Worm (Caenorhabditis elegans) whole organism, mixed stage, embryonic: ENCODE measurements around the gene epn-1.

Source experiments
- M03D4.4 ChIP-seq: sonication (generic microtip); optimal IDR thresholded peaks from 2 replicates; lab custom pipeline; 2017; ENCODE audit warnings: mild to moderate bottlenecking, missing genetic modification characterization, missing compliant biosample characterization
- bed-3 ChIP-seq: fragments of 200-800 bp; sonication (Bioruptor generic); optimal IDR thresholded peaks from 3 replicates; lab custom pipeline; 2018; ENCODE audit warnings: mild to moderate bottlenecking, missing genetic modification characterization, moderate library complexity, missing compliant biosample characterization
- blmp-1 ChIP-seq: fragments of 150-350 bp; optimal IDR thresholded peaks from 2 replicates; lab custom pipeline; 2014; ENCODE audit warnings: missing biosample characterization, missing genetic modification characterization
- ceh-39 ChIP-seq: fragments of 150-350 bp; optimal IDR thresholded peaks from 2 replicates; lab custom pipeline; 2014; ENCODE audit warnings: missing biosample characterization, missing genetic modification characterization
- ceh-43 ChIP-seq: fragments of 200-800 bp; sonication (Bioruptor generic); optimal IDR thresholded peaks from 2 replicates; lab custom pipeline; 2018; ENCODE audit warnings: mild to moderate bottlenecking, missing genetic modification characterization, moderate library complexity, missing compliant biosample characterization
- ceh-83 ChIP-seq: fragments of 200-800 bp; sonication (Bioruptor generic); optimal IDR thresholded peaks from 2 replicates; lab custom pipeline; 2018; ENCODE audit warnings: mild to moderate bottlenecking, missing genetic modification characterization, missing compliant biosample characterization
- ces-1 ChIP-seq: fragments of 150-350 bp; optimal IDR thresholded peaks from 2 replicates; lab custom pipeline; 2014; ENCODE audit warnings: missing biosample characterization, missing genetic modification reagents, missing genetic modification characterization
- cnd-1 ChIP-seq: fragments of 200-800 bp; sonication (Bioruptor generic); optimal IDR thresholded peaks from 2 replicates; lab custom pipeline; 2018; ENCODE audit warnings: mild to moderate bottlenecking, missing genetic modification characterization, missing compliant biosample characterization
- drap-1 ChIP-seq: fragments of 200-800 bp; sonication (Bioruptor generic); optimal IDR thresholded peaks from 3 replicates; lab custom pipeline; 2018; ENCODE audit warnings: mild to moderate bottlenecking, missing genetic modification characterization, missing compliant biosample characterization
- elt-1 ChIP-seq: sonication (generic microtip); optimal IDR thresholded peaks from 2 replicates; lab custom pipeline; 2017; ENCODE audit warnings: missing genetic modification characterization, mild to moderate bottlenecking, missing compliant biosample characterization, antibody characterized with exemption, moderate library complexity, borderline replicate concordance; ENCODE audit not compliant: insufficient read depth
- flh-1 ChIP-seq: fragments of 200-800 bp; sonication (Bioruptor generic); optimal IDR thresholded peaks from 2 replicates; lab custom pipeline; 2018; ENCODE audit warnings: mild to moderate bottlenecking, missing genetic modification characterization, moderate library complexity, missing compliant biosample characterization
- ham-2 ChIP-seq: fragments of 200-800 bp; sonication (Bioruptor generic); optimal IDR thresholded peaks from 2 replicates; lab custom pipeline; 2018; ENCODE audit warnings: mild to moderate bottlenecking, missing genetic modification characterization, missing compliant biosample characterization
- hlh-1 ChIP-seq: fragments of 150-350 bp; optimal IDR thresholded peaks from 2 replicates; lab custom pipeline; 2014; ENCODE audit warnings: missing biosample characterization, missing genetic modification reagents, missing genetic modification characterization
- lin-13 ChIP-seq: fragments of 150-350 bp; optimal IDR thresholded peaks from 2 replicates; lab custom pipeline; 2014; ENCODE audit warnings: missing biosample characterization, missing genetic modification characterization
- lin-32 ChIP-seq: fragments of 200-800 bp; sonication (Bioruptor generic); optimal IDR thresholded peaks from 2 replicates; lab custom pipeline; 2018; ENCODE audit warnings: mild to moderate bottlenecking, missing genetic modification characterization, missing compliant biosample characterization
- lsy-2 ChIP-seq: fragments of 150-350 bp; optimal IDR thresholded peaks from 2 replicates; lab custom pipeline; 2014; ENCODE audit warnings: missing biosample characterization, missing genetic modification characterization
- mab-5 ChIP-seq: fragments of 150-350 bp; optimal IDR thresholded peaks from 2 replicates; lab custom pipeline; 2014; ENCODE audit warnings: missing biosample characterization, missing genetic modification characterization
- mep-1 ChIP-seq: fragments of 150-350 bp; optimal IDR thresholded peaks from 2 replicates; lab custom pipeline; 2017; ENCODE audit warnings: missing biosample characterization, missing genetic modification reagents, missing genetic modification characterization, inconsistent platforms
- mls-2 ChIP-seq: sonication (generic microtip); optimal IDR thresholded peaks from 2 replicates; lab custom pipeline; 2016; ENCODE audit warnings: mild to moderate bottlenecking, missing genetic modification characterization, moderate library complexity, missing compliant biosample characterization
- nhr-12 ChIP-seq: fragments of 150-350 bp; optimal IDR thresholded peaks from 2 replicates; lab custom pipeline; 2014; ENCODE audit warnings: missing biosample characterization, missing genetic modification characterization
- nhr-2 ChIP-seq: fragments of 150-350 bp; optimal IDR thresholded peaks from 2 replicates; lab custom pipeline; 2014; ENCODE audit warnings: missing biosample characterization, missing genetic modification characterization
- nhr-237 ChIP-seq: fragments of 150-350 bp; optimal IDR thresholded peaks from 2 replicates; lab custom pipeline; 2014; ENCODE audit warnings: missing biosample characterization, missing genetic modification characterization
- nhr-28 ChIP-seq: fragments of 150-350 bp; optimal IDR thresholded peaks from 2 replicates; lab custom pipeline; 2014; ENCODE audit warnings: missing biosample characterization, missing genetic modification characterization
- nhr-76 ChIP-seq: sonication (generic microtip); optimal IDR thresholded peaks from 2 replicates; lab custom pipeline; 2017; ENCODE audit warnings: missing biosample characterization, missing genetic modification characterization
- pha-4 ChIP-seq: fragments of 150-350 bp; optimal IDR thresholded peaks from 2 replicates; lab custom pipeline; 2018; ENCODE audit warnings: missing biosample characterization, missing genetic modification reagents, missing genetic modification characterization
- sem-2 ChIP-seq: fragments of 200-800 bp; sonication (Bioruptor generic); optimal IDR thresholded peaks from 2 replicates; lab custom pipeline; 2018; ENCODE audit warnings: mild to moderate bottlenecking, missing genetic modification characterization, missing compliant biosample characterization
- snpc-4 ChIP-seq: fragments of 150-350 bp; optimal IDR thresholded peaks from 2 replicates; lab custom pipeline; 2014; ENCODE audit warnings: missing biosample characterization, missing genetic modification characterization
- sptf-1 ChIP-seq: sonication (generic microtip); optimal IDR thresholded peaks from 2 replicates; lab custom pipeline; 2017; ENCODE audit warnings: mild to moderate bottlenecking, missing genetic modification characterization, moderate library complexity, missing compliant biosample characterization
- tbx-8 ChIP-seq: fragments of 200-800 bp; sonication (Bioruptor generic); optimal IDR thresholded peaks from 2 replicates; lab custom pipeline; 2018; ENCODE audit warnings: mild to moderate bottlenecking, missing genetic modification characterization, moderate library complexity, missing compliant biosample characterization
- unc-120 ChIP-seq: sonication (generic microtip); optimal IDR thresholded peaks from 2 replicates; lab custom pipeline; 2017; ENCODE audit warnings: missing genetic modification characterization, missing compliant biosample characterization; ENCODE audit not compliant: poor library complexity, severe bottlenecking
- unc-39 ChIP-seq: fragments of 150-350 bp; optimal IDR thresholded peaks from 2 replicates; lab custom pipeline; 2014; ENCODE audit warnings: missing biosample characterization, missing genetic modification characterization
- unc-62 ChIP-seq: fragments of 150-350 bp; optimal IDR thresholded peaks from 2 replicates; lab custom pipeline; 2014; ENCODE audit warnings: missing biosample characterization, missing genetic modification reagents, missing genetic modification characterization
- zip-8 ChIP-seq: fragments of 150-350 bp; optimal IDR thresholded peaks from 2 replicates; lab custom pipeline; 2014; ENCODE audit warnings: missing biosample characterization, missing genetic modification characterization
- ztf-11 ChIP-seq: fragments of 150-350 bp; optimal IDR thresholded peaks from 2 replicates; lab custom pipeline; 2014; ENCODE audit warnings: missing biosample characterization, missing genetic modification characterization

Gene epn-1

DNA sequence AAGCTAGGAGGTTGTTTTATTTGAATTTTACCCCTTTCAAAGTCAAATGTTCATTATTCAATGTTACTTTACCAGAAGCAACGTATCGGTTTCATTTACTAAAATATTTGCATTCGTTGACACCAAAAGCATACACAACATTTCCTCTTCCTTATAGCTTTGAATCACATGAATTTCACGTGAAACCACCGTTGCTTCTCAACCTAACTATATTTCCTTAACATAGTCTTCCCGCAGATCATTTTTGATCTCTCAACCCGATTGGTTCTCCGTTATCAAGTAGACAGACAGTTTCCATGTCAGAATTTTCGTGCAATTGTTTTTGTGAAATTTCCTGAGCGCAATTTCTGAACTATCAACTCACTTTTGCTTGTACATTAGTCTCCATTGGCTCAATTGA is 8.4 kb downstream of the epn-1 start:
- TF ChIP-seq ceh-43 (GFP tag; lab: Kevin White, UChicago): no peak
- TF ChIP-seq mep-1 (tag; lab: Kevin White, UChicago): no peak
- no peak for TF ChIP-seq zip-8
- TF ChIP-seq lin-13: no peak
- no peak for TF ChIP-seq ces-1
- no peak for TF ChIP-seq ceh-39 (tag; lab: Kevin White, UChicago)
- TF ChIP-seq M03D4.4 (tag; lab: Kevin White, UChicago): no peak
- no peak for TF ChIP-seq sptf-1 (tag; lab: Kevin White, UChicago)
- TF ChIP-seq mls-2 (tag; lab: Kevin White, UChicago): no peak

DNA sequence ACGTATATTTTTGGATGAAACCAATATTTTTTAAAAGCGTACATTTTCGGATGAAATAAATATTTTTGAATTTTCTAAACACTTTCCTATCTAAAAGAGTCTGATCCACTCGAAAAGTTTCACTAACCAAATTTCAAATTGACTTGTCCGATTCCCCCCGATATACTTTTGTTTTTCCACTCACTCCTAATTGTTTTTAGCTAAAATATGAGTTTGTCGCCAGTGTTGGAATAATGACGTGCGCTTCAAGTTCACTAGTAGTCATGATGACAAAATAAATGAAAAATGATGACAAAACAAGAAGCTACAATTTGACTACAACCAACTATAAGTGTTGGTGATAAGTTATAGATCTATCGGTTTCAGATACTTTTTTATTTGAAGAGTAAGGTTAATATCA is 9.5 kb downstream of the epn-1 start:
- TF ChIP-seq M03D4.4 (tag; lab: Kevin White, UChicago) (no peak), tbx-8 (GFP tag; lab: Kevin White, UChicago) (no peak), sptf-1 (tag; lab: Kevin White, UChicago) (no peak), zip-8 (no peak), nhr-2 (tag; lab: Kevin White, UChicago) (no peak), ztf-11 (tag; lab: Kevin White, UChicago) (no peak), pha-4 (tag; lab: Kevin White, UChicago) (no peak), ham-2 (GFP tag; lab: Kevin White, UChicago) (no peak), ces-1 (no peak), nhr-76 (no peak), bed-3 (GFP tag; lab: Kevin White, UChicago) (no peak), mab-5 (tag; lab: Kevin White, UChicago) (no peak), lsy-2 (tag; lab: Kevin White, UChicago) (no peak), nhr-28 (tag; lab: Kevin White, UChicago) (no peak), mep-1 (tag; lab: Kevin White, UChicago) (no peak), unc-62 (GFP tag; lab: Kevin White, UChicago) (no peak), unc-120 (tag; lab: Kevin White, UChicago) (no peak), mls-2 (tag; lab: Kevin White, UChicago) (no peak), hlh-1 (no peak), drap-1 (no peak)

DNA sequence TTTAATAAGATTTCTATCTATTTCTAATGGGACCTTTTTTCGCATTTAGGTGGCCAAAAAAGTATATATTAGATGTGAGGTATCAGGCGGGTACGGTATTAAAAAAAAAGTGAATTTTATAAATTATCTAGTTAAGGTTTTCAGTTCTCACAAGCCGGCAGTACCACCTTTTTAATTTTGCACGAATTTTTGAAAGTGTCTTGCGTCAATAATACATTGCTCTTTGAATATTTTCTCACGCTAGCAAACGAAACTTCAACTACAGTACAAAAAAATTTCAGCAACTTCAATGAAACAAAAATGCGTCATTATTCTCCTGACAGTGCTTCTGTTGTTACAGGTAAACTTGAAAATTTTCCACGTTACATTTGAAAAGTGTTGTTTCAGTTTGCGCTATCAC is 11.4 kb downstream of the epn-1 start, which contains the start of gene F42D1.4:
Gene F42D1.4 (plus strand): TSS at position 301 of the 400 bp plus-strand sequence.
- TF ChIP-seq snpc-4 (tag; lab: Kevin White, UChicago) (no peak), ham-2 (GFP tag; lab: Kevin White, UChicago) (no peak), lin-13 (no peak), nhr-237 (tag; lab: Kevin White, UChicago) (no peak), ceh-39 (tag; lab: Kevin White, UChicago) (no peak), sptf-1 (tag; lab: Kevin White, UChicago) (no peak), ceh-43 (GFP tag; lab: Kevin White, UChicago) (no peak), nhr-2 (tag; lab: Kevin White, UChicago) (no peak), mls-2 (tag; lab: Kevin White, UChicago) (no peak), pha-4 (tag; lab: Kevin White, UChicago) (no peak)

DNA sequence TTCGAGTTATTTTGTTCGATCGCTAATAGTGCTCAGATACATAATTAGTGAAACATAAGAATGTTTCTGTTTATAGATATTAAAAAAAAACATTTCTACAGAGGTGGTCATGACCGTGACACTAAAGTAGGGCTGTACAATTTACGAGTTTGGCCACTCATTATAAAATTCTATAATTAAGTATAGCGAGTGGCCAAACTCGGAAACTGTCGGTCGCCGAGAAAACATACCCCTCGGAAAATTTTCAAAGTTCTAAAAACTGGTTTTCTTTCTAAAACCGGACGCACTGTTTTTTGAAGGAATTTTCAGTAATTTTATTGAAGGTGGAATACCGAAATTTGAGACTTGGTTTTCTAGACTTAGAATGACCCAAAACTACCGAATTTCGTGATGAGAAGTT is 12.6 kb downstream of the epn-1 start:
- no peak for TF ChIP-seq unc-120 (tag; lab: Kevin White, UChicago)
- TF ChIP-seq hlh-1: no peak
- TF ChIP-seq elt-1 (tag; lab: Kevin White, UChicago): no peak
- no peak for TF ChIP-seq blmp-1
- TF ChIP-seq drap-1: no peak
- TF ChIP-seq lsy-2 (tag; lab: Kevin White, UChicago): no peak
- no peak for TF ChIP-seq cnd-1
- TF ChIP-seq ham-2 (GFP tag; lab: Kevin White, UChicago): no peak
- no peak for TF ChIP-seq ztf-11 (tag; lab: Kevin White, UChicago)
- TF ChIP-seq M03D4.4 (tag; lab: Kevin White, UChicago): no peak
- TF ChIP-seq nhr-76: no peak
- no peak for TF ChIP-seq ceh-43 (GFP tag; lab: Kevin White, UChicago)
- no peak for TF ChIP-seq unc-39 (tag; lab: Kevin White, UChicago)
- no peak for TF ChIP-seq tbx-8 (GFP tag; lab: Kevin White, UChicago)
- TF ChIP-seq flh-1 (GFP tag; lab: Kevin White, UChicago): no peak

DNA sequence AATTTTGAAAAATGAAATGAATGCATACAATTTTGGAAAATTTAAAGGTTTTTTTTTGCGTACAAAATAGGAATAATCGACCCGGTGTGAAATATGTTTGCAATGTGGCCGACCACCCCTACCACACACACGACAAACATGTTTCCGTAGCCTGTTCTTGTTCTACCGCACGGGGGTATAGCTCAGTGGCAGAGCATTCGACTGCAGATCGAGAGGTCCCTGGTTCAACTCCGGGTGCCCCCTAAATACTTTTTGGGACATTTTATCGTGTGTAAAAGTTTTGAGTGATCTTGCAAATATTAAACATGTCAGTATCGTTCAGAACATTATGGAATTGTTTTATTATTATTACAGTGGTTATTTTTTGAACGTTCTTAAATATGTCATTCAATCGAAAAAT is 13.6 kb downstream of the epn-1 start:
- TF ChIP-seq zip-8 (no peak), nhr-2 (tag; lab: Kevin White, UChicago) (no peak), sptf-1 (tag; lab: Kevin White, UChicago) (peak; percentile 91), lin-13 (no peak), unc-62 (GFP tag; lab: Kevin White, UChicago) (peak; percentile 2), mab-5 (tag; lab: Kevin White, UChicago) (no peak), cnd-1 (peak; percentile 89), M03D4.4 (tag; lab: Kevin White, UChicago) (peak; percentile 87), drap-1 (peak; percentile 90), unc-39 (tag; lab: Kevin White, UChicago) (no peak), unc-120 (tag; lab: Kevin White, UChicago) (peak; percentile 79), ceh-43 (GFP tag; lab: Kevin White, UChicago) (peak; percentile 83), pha-4 (tag; lab: Kevin White, UChicago) (no peak), ztf-11 (tag; lab: Kevin White, UChicago) (no peak), ceh-39 (tag; lab: Kevin White, UChicago) (no peak), mep-1 (tag; lab: Kevin White, UChicago) (no peak), hlh-1 (no peak), lin-32 (peak; percentile 52), snpc-4 (tag; lab: Kevin White, UChicago) (no peak), nhr-12 (no peak), ceh-83 (GFP tag; lab: Kevin White, UChicago) (peak; percentile 91), lsy-2 (tag; lab: Kevin White, UChicago) (no peak), ham-2 (GFP tag; lab: Kevin White, UChicago) (peak; percentile 55), nhr-76 (no peak), elt-1 (tag; lab: Kevin White, UChicago) (no peak), ces-1 (no peak), nhr-237 (tag; lab: Kevin White, UChicago) (no peak), blmp-1 (no peak), sem-2 (GFP tag; lab: Kevin White, UChicago) (peak; percentile 84), tbx-8 (GFP tag; lab: Kevin White, UChicago) (peak; percentile 66), nhr-28 (tag; lab: Kevin White, UChicago) (no peak), mls-2 (tag; lab: Kevin White, UChicago) (peak; percentile 90)
